Fruit fly (Drosophila melanogaster) whole organism, pupa: Measurements from ENCODE around the gene CG33322.

Experiments
- CG12605 ChIP-seq: fragments of 200-800 bp; sonication (Bioruptor generic); IDR thresholded peaks from 2 replicates; pipeline ENCODE4 v1.3.6; 2022; ENCODE audit warnings: missing biosample characterization, missing genetic modification characterization
- CG15710 ChIP-seq: fragments of 200-800 bp; sonication (Bioruptor generic); optimal IDR thresholded peaks from 2 replicates; lab custom pipeline; 2018; ENCODE audit warnings: missing biosample characterization, mild to moderate bottlenecking, missing genetic modification characterization, moderate library complexity
- CG17806 ChIP-seq: fragments of 200-800 bp; sonication (Bioruptor generic); optimal IDR thresholded peaks from 2 replicates; lab custom pipeline; 2018; ENCODE audit warnings: missing biosample characterization, mild to moderate bottlenecking, missing genetic modification characterization, moderate library complexity
- CG4496 ChIP-seq: fragments of 200-800 bp; sonication (Bioruptor generic); IDR thresholded peaks from 3 replicates; pipeline ENCODE4 v1.3.6; 2022; ENCODE audit warnings: missing biosample characterization, missing genetic modification characterization
- D1 ChIP-seq: fragments of 200-800 bp; sonication (Bioruptor generic); optimal IDR thresholded peaks from 2 replicates; lab custom pipeline; 2018; ENCODE audit warnings: missing biosample characterization, mild to moderate bottlenecking, missing genetic modification characterization, moderate library complexity
- Ets98B ChIP-seq: fragments of 200-800 bp; sonication (Bioruptor generic); IDR thresholded peaks from 2 replicates; pipeline ENCODE4 v1.3.6; 2022; ENCODE audit warnings: missing biosample characterization, missing genetic modification characterization
- Snoo ChIP-seq: fragments of 200-800 bp; sonication (Bioruptor generic); optimal IDR thresholded peaks from 3 replicates; lab custom pipeline; 2017; ENCODE audit warnings: missing biosample characterization, mild to moderate bottlenecking, missing genetic modification characterization, inconsistent platforms
- rn ChIP-seq: fragments of 200-800 bp; sonication (Bioruptor generic); IDR thresholded peaks from 2 replicates; pipeline ENCODE4 v1.3.6; 2022; ENCODE audit warnings: missing biosample characterization, missing genetic modification characterization

DNA sequence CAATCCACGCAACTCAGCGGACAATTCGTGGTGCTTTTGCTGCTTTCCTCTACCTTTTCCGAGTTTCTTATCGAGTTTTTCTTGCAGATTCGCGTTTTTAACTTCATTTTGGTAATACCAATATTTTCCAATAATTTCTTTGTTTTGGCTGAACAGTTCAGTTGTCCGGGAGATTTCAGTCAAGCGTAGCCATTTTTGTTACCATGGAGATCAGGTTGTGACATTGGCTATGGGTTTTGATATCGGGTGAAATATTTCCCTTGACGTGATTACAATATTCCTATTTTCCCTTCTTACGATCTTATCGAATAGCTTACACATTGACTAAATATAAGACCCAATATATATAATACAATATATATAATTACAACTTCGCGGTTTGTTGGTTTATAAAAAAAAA, 19.5 kb upstream of the CG33322 start, which contains the start of gene Oseg5:
- TF ChIP-seq CG12605 (GFP tag; lab: Robert Waterston, UW) (no peak), rn (GFP tag; lab: Robert Waterston, UW) (no peak), Ets98B (no peak), CG15710 (no peak), CG4496 (GFP tag; lab: Robert Waterston, UW) (no peak), CG17806 (tag; lab: Kevin White, UChicago) (no peak), Snoo (tag; lab: Kevin White, UChicago) (no peak), D1 (no peak)
